Fruit fly (Drosophila melanogaster) whole organism, embryonic: ENCODE data around the gene CG4631.
A peak's percentile ranks its signal among the peaks of the same experiment; 100 is the strongest.

ENCODE experiments used
- Aef1 ChIP-seq: fragments of 200-800 bp; sonication (Bioruptor generic); IDR thresholded peaks from 3 replicates; pipeline ENCODE4 v1.3.6; 2022; ENCODE audit warnings: missing biosample characterization, missing genetic modification characterization
- CG11695 ChIP-seq: fragments of 200-800 bp; sonication (Bioruptor generic); IDR thresholded peaks from 3 replicates; pipeline ENCODE4 v1.3.6; 2022; ENCODE audit warnings: missing biosample characterization, missing genetic modification characterization
- CG13775 ChIP-seq: fragments of 200-800 bp; sonication (Bioruptor generic); optimal IDR thresholded peaks from 3 replicates; lab custom pipeline; 2017; ENCODE audit warnings: missing biosample characterization, mild to moderate bottlenecking, missing genetic modification characterization
- CG14860 ChIP-seq: fragments of 200-800 bp; sonication (Bioruptor generic); IDR thresholded peaks from 3 replicates; pipeline ENCODE4 v1.3.6; 2022; ENCODE audit warnings: missing biosample characterization, missing genetic modification characterization; ENCODE audit not compliant: partially characterized antibody
- CG15479 ChIP-seq: fragments of 200-800 bp; sonication (Bioruptor generic); optimal IDR thresholded peaks from 3 replicates; lab custom pipeline; 2019; ENCODE audit warnings: missing biosample characterization, mild to moderate bottlenecking, missing genetic modification characterization, moderate library complexity
- CG15514 ChIP-seq: fragments of 200-800 bp; sonication (Bioruptor generic); optimal IDR thresholded peaks from 3 replicates; lab custom pipeline; 2017; ENCODE audit warnings: missing biosample characterization, missing genetic modification characterization, mild to moderate bottlenecking, moderate library complexity, missing genetic modification reagents
- CG15601 ChIP-seq: fragments of 200-800 bp; sonication (Bioruptor generic); optimal IDR thresholded peaks from 3 replicates; lab custom pipeline; 2019; ENCODE audit warnings: missing biosample characterization, mild to moderate bottlenecking, missing genetic modification characterization, moderate library complexity
- CG17612 ChIP-seq: fragments of 200-800 bp; sonication (Bioruptor generic); IDR thresholded peaks from 2 replicates; pipeline ENCODE4 v1.3.6; 2022; ENCODE audit warnings: missing biosample characterization, missing genetic modification characterization
- CG17912 ChIP-seq: fragments of 200-800 bp; sonication (Bioruptor generic); optimal IDR thresholded peaks from 2 replicates; lab custom pipeline; 2018; ENCODE audit warnings: missing biosample characterization, mild to moderate bottlenecking, missing genetic modification characterization
- CG1832 ChIP-seq: fragments of 200-800 bp; sonication (Bioruptor generic); optimal IDR thresholded peaks from 2 replicates; lab custom pipeline; 2017; ENCODE audit warnings: missing biosample characterization, mild to moderate bottlenecking, missing genetic modification characterization, inconsistent platforms
- CG18599 ChIP-seq: fragments of 200-800 bp; sonication (Bioruptor generic); optimal IDR thresholded peaks from 3 replicates; lab custom pipeline; 2017; ENCODE audit warnings: missing biosample characterization, missing genetic modification characterization, mild to moderate bottlenecking, moderate library complexity, missing genetic modification reagents
- CG2875 ChIP-seq: fragments of 200-800 bp; sonication (Bioruptor generic); optimal IDR thresholded peaks from 2 replicates; lab custom pipeline; 2017; ENCODE audit warnings: missing biosample characterization, mild to moderate bottlenecking, missing genetic modification characterization, missing genetic modification reagents
- CG32772 ChIP-seq: fragments of 200-800 bp; sonication (Bioruptor generic); IDR thresholded peaks from 2 replicates; pipeline ENCODE4 v1.3.6; 2022; ENCODE audit warnings: missing biosample characterization, missing genetic modification characterization
- CG4282 ChIP-seq: fragments of 200-800 bp; sonication (Bioruptor generic); optimal IDR thresholded peaks from 2 replicates; lab custom pipeline; 2016; ENCODE audit warnings: missing biosample characterization, missing genetic modification characterization
- CG4854 ChIP-seq: fragments of 200-800 bp; sonication (Bioruptor generic); optimal IDR thresholded peaks from 2 replicates; lab custom pipeline; 2016; ENCODE audit warnings: missing biosample characterization, missing genetic modification characterization, inconsistent platforms
- CG9797 ChIP-seq: fragments of 200-800 bp; sonication (Bioruptor generic); optimal IDR thresholded peaks from 3 replicates; lab custom pipeline; 2018; ENCODE audit warnings: missing biosample characterization, mild to moderate bottlenecking, missing genetic modification characterization
- Dbx ChIP-seq: fragments of 200-800 bp; sonication (Bioruptor generic); IDR thresholded peaks from 3 replicates; pipeline ENCODE4 v1.3.6; 2022; ENCODE audit warnings: missing biosample characterization, missing genetic modification characterization
- GATAe ChIP-seq: fragments of 200-800 bp; sonication (Bioruptor generic); conservative IDR thresholded peaks from 2 replicates; pipeline ENCODE4 v1.3.6; 2022; ENCODE audit warnings: missing biosample characterization, missing genetic modification characterization
- Hmr ChIP-seq: fragments of 200-800 bp; sonication (Bioruptor generic); optimal IDR thresholded peaks from 3 replicates; lab custom pipeline; 2017; ENCODE audit warnings: mild to moderate bottlenecking, missing biosample characterization, missing genetic modification reagents, missing genetic modification characterization
- Jarid2 ChIP-seq: fragments of 200-800 bp; sonication (Bioruptor generic); optimal IDR thresholded peaks from 3 replicates; lab custom pipeline; 2017; ENCODE audit warnings: mild to moderate bottlenecking, missing biosample characterization, missing genetic modification reagents, missing genetic modification characterization
- Max ChIP-seq: fragments of 200-800 bp; sonication (Bioruptor generic); optimal IDR thresholded peaks from 2 replicates; lab custom pipeline; 2016; ENCODE audit warnings: missing biosample characterization, mild to moderate bottlenecking, missing genetic modification characterization
- NC2α ChIP-seq: fragments of 200-800 bp; sonication (Bioruptor generic); optimal IDR thresholded peaks from 2 replicates; lab custom pipeline; 2016; ENCODE audit warnings: missing biosample characterization, missing genetic modification characterization
- NFAT ChIP-seq: fragments of 200-800 bp; sonication (Bioruptor generic); IDR thresholded peaks from 2 replicates; pipeline ENCODE4 v1.3.6; 2022; ENCODE audit warnings: missing biosample characterization, missing genetic modification characterization
- Rx ChIP-seq: fragments of 200-800 bp; sonication (Bioruptor generic); IDR thresholded peaks from 2 replicates; pipeline ENCODE4 v1.3.6; 2022; ENCODE audit warnings: missing biosample characterization, missing genetic modification characterization
- Trl ChIP-seq, 3 experiments: fragments of >200 bp in 2 of 3; fragments of 200-800 bp in 1 of 3; sonication (Bioruptor generic) in 1 of 3; optimal IDR thresholded peaks; 2 replicates in 1 of 3; 3 replicates in 2 of 3; lab custom pipeline; 2016 to 2017; ENCODE audit warnings: missing biosample characterization in 1 of 3, missing genetic modification characterization in 1 of 3
- abd-A ChIP-seq: fragments of 200-800 bp; sonication (Bioruptor generic); optimal IDR thresholded peaks from 3 replicates; lab custom pipeline; 2019; ENCODE audit warnings: missing biosample characterization, mild to moderate bottlenecking, missing genetic modification characterization, moderate library complexity
- ap ChIP-seq: fragments of 200-800 bp; sonication (Bioruptor generic); IDR thresholded peaks from 2 replicates; pipeline ENCODE4 v1.3.6; 2022; ENCODE audit warnings: missing biosample characterization, missing genetic modification characterization
- ara ChIP-seq: fragments of 200-800 bp; sonication (Bioruptor generic); IDR thresholded peaks from 2 replicates; pipeline ENCODE4 v1.3.6; 2022; ENCODE audit warnings: missing biosample characterization, missing genetic modification characterization
- bab2 ChIP-seq: fragments of 200-800 bp; sonication (Bioruptor generic); optimal IDR thresholded peaks from 2 replicates; lab custom pipeline; 2016; ENCODE audit warnings: missing biosample characterization, missing genetic modification characterization
- cad ChIP-seq: fragments of >200 bp; optimal IDR thresholded peaks from 2 replicates; lab custom pipeline; 2017; ENCODE audit warnings: missing biosample characterization, missing genetic modification characterization
- crol ChIP-seq: fragments of 200-800 bp; sonication (Bioruptor generic); IDR thresholded peaks from 2 replicates; pipeline ENCODE4 v1.3.6; 2022; ENCODE audit warnings: missing biosample characterization, missing genetic modification characterization
- disco-r ChIP-seq: fragments of 200-800 bp; sonication (Bioruptor generic); optimal IDR thresholded peaks from 2 replicates; lab custom pipeline; 2016; ENCODE audit warnings: missing biosample characterization, missing genetic modification characterization
- esg ChIP-seq: fragments of 200-800 bp; sonication (Bioruptor generic); conservative IDR thresholded peaks from 2 replicates; pipeline ENCODE4 v1.3.6; 2022; ENCODE audit warnings: missing biosample characterization, missing genetic modification characterization
- fd102C ChIP-seq: fragments of 200-800 bp; sonication (Bioruptor generic); optimal IDR thresholded peaks from 2 replicates; lab custom pipeline; 2018; ENCODE audit warnings: missing biosample characterization, mild to moderate bottlenecking, missing genetic modification characterization, moderate library complexity
- fd3F ChIP-seq: fragments of 200-800 bp; sonication (Bioruptor generic); optimal IDR thresholded peaks from 2 replicates; lab custom pipeline; 2018; ENCODE audit warnings: missing biosample characterization, mild to moderate bottlenecking, missing genetic modification characterization, moderate library complexity
- ham ChIP-seq: fragments of 200-800 bp; sonication (Bioruptor generic); IDR thresholded peaks from 2 replicates; pipeline ENCODE4 v1.3.6; 2022; ENCODE audit warnings: missing biosample characterization, missing genetic modification characterization
- jumu ChIP-seq: fragments of 200-800 bp; sonication (Bioruptor generic); optimal IDR thresholded peaks from 3 replicates; lab custom pipeline; 2016; ENCODE audit warnings: missing biosample characterization, missing genetic modification characterization
- kay ChIP-seq: fragments of 200-800 bp; sonication (Bioruptor generic); optimal IDR thresholded peaks from 2 replicates; lab custom pipeline; 2016; ENCODE audit warnings: missing biosample characterization, missing genetic modification characterization
- kni ChIP-seq: fragments of 200-800 bp; sonication (Bioruptor generic); optimal IDR thresholded peaks from 3 replicates; lab custom pipeline; 2017; ENCODE audit warnings: mild to moderate bottlenecking, missing biosample characterization, missing genetic modification reagents, missing genetic modification characterization
- knrl ChIP-seq: fragments of 200-800 bp; sonication (Bioruptor generic); IDR thresholded peaks from 3 replicates; pipeline ENCODE4 v1.3.6; 2022; ENCODE audit warnings: missing biosample characterization, missing genetic modification characterization; ENCODE audit not compliant: partially characterized antibody
- lab ChIP-seq: fragments of 200-800 bp; sonication (Bioruptor generic); optimal IDR thresholded peaks from 3 replicates; lab custom pipeline; 2017; ENCODE audit warnings: missing biosample characterization, missing genetic modification characterization, mild to moderate bottlenecking, moderate library complexity, missing genetic modification reagents
- p53 ChIP-seq: fragments of 200-800 bp; sonication (Bioruptor generic); optimal IDR thresholded peaks from 2 replicates; lab custom pipeline; 2016; ENCODE audit warnings: missing biosample characterization, missing genetic modification characterization
- schlank ChIP-seq: fragments of 200-800 bp; sonication (Bioruptor generic); optimal IDR thresholded peaks from 2 replicates; lab custom pipeline; 2018; ENCODE audit warnings: missing biosample characterization, mild to moderate bottlenecking, missing genetic modification characterization
- sqz ChIP-seq: fragments of 200-800 bp; sonication (Bioruptor generic); optimal IDR thresholded peaks from 3 replicates; lab custom pipeline; 2018; ENCODE audit warnings: missing biosample characterization, mild to moderate bottlenecking, missing genetic modification characterization
- stc ChIP-seq: fragments of 200-800 bp; sonication (Bioruptor generic); IDR thresholded peaks from 2 replicates; pipeline ENCODE4 v1.3.6; 2022; ENCODE audit warnings: missing biosample characterization, missing genetic modification characterization
- tup ChIP-seq: fragments of 200-800 bp; sonication (Bioruptor generic); optimal IDR thresholded peaks from 2 replicates; lab custom pipeline; 2016; ENCODE audit warnings: missing biosample characterization, mild to moderate bottlenecking, missing genetic modification characterization, moderate library complexity
- unpg ChIP-seq: fragments of 200-800 bp; sonication (Bioruptor generic); optimal IDR thresholded peaks from 3 replicates; lab custom pipeline; 2018; ENCODE audit warnings: missing biosample characterization, mild to moderate bottlenecking, missing genetic modification characterization, moderate library complexity
- vvl ChIP-seq: fragments of 200-800 bp; sonication (Bioruptor generic); IDR thresholded peaks from 2 replicates; pipeline ENCODE4 v1.3.6; 2022; ENCODE audit warnings: missing biosample characterization, missing genetic modification characterization
- z ChIP-seq: fragments of 200-800 bp; sonication (Bioruptor generic); IDR thresholded peaks from 3 replicates; pipeline ENCODE4 v1.3.6; 2022; ENCODE audit warnings: missing biosample characterization, missing genetic modification characterization
- zfh2 ChIP-seq: fragments of 200-800 bp; sonication (Bioruptor generic); optimal IDR thresholded peaks from 2 replicates; lab custom pipeline; 2016; ENCODE audit warnings: missing biosample characterization, missing genetic modification characterization

The CG4631 gene

DNA sequence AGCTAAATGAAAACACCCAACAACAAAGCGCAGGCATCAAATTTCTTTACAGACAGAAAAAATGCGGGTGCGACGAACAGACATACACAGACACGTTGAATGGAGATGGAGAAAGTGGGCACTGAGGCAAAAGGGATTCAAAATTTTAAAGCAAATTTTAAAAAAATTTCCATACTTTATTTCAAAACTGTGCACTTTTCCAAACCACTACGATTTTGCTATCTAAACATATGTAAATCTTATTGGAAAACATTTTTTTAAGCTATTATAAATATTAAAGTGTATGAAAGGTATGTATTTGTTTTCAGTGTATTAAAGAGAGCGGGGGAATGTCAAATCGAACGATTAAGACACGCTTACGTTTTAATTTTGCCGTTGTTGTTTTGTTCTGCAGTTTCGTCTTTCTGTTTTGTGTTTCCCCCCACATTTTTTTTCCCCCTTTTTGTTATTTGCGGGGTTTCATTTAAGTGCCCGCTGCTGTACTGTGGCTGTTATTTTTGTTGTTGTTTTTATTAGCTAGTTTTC lies 13.3 kb downstream of the CG4631 start (continued):
- TF ChIP-seq ham (GFP tag; lab: Robert Waterston, UW) (no peak), NC2α (peak; percentile 5), CG1832 (no peak), Trl (optimal IDR thresholded peaks at IDR 0.05; lab: Kevin White, UChicago) (no peak), Trl (GFP tag; optimal IDR thresholded peaks at IDR 0.05; lab: Kevin White, UChicago) (peak; percentile 10), abd-A (tag; lab: Kevin White, UChicago) (peak; percentile 7), esg (GFP tag; lab: Robert Waterston, UW) (peak; percentile 62), CG4854 (GFP tag; lab: Kevin White, UChicago) (peak; percentile 50), CG11695 (peak; percentile 55; the same call in 1 of the 3 replicates), ap (GFP tag; lab: Robert Waterston, UW) (peak; percentile 17; the same call in 1 of the 2 replicates), stc (peak; percentile 72), Hmr (GFP tag; lab: Kevin White, UChicago) (no peak), CG15479 (GFP tag; lab: Kevin White, UChicago) (no peak), schlank (tag; lab: Kevin White, UChicago) (no peak), crol (GFP tag; lab: Robert Waterston, UW) (peak; percentile 43; the same call in 1 of the 2 replicates), tup (GFP tag; lab: Kevin White, UChicago) (no peak), CG9797 (GFP tag; lab: Kevin White, UChicago) (no peak), NFAT (GFP tag; lab: Robert Waterston, UW) (no peak), Jarid2 (GFP tag; lab: Kevin White, UChicago) (peak; percentile 31), cad (GFP tag; lab: Kevin White, UChicago) (no peak), Aef1 (GFP tag; lab: Robert Waterston, UW) (peak; percentile 32; the same call in 1 of the 3 replicates), CG32772 (GFP tag; lab: Robert Waterston, UW) (peak; percentile 72), fd102C (GFP tag; lab: Kevin White, UChicago) (no peak), CG15514 (GFP tag; lab: Kevin White, UChicago) (peak; percentile 40), Max (GFP tag; lab: Kevin White, UChicago) (peak; percentile 64), CG18599 (GFP tag; lab: Kevin White, UChicago) (peak; percentile 68), p53 (GFP tag; lab: Kevin White, UChicago) (no peak), unpg (peak; percentile 41), CG15601 (tag; lab: Kevin White, UChicago) (peak; percentile 87), CG2875 (GFP tag; lab: Kevin White, UChicago) (peak; percentile 84), CG4282 (no peak), ara (GFP tag; lab: Robert Waterston, UW) (peak; percentile 69), Rx (peak; percentile 57; the same call in 1 of the 2 replicates), disco-r (GFP tag; lab: Kevin White, UChicago) (no peak), kay (peak; percentile 71), jumu (peak; percentile 23), z (GFP tag; lab: Robert Waterston, UW) (no peak), bab2 (GFP tag; lab: Kevin White, UChicago) (no peak), CG13775 (GFP tag; lab: Kevin White, UChicago) (peak; percentile 13), CG17912 (GFP tag; lab: Kevin White, UChicago) (no peak), sqz (GFP tag; lab: Kevin White, UChicago) (peak; percentile 81), vvl (GFP tag; lab: Robert Waterston, UW) (peak; percentile 77), Dbx (GFP tag; lab: Robert Waterston, UW) (no peak), fd3F (peak; percentile 12), CG17612 (GFP tag; lab: Robert Waterston, UW) (peak; percentile 33; the same call in 1 of the 2 replicates), CG14860 (GFP tag; lab: Robert Waterston, UW) (no peak), GATAe (GFP tag; lab: Robert Waterston, UW) (no peak), knrl (GFP tag; lab: Robert Waterston, UW) (no peak), lab (GFP tag; lab: Kevin White, UChicago) (peak; percentile 70), kni (peak; percentile 56), zfh2 (GFP tag; lab: Kevin White, UChicago) (no peak)
